Worm (Caenorhabditis elegans) whole organism, L4/young adult: ENCODE data around the gene C36A4.10.

Experiments
- W03F9.2 ChIP-seq: fragments of 150-350 bp; optimal IDR thresholded peaks from 2 replicates; lab custom pipeline; 2014; ENCODE audit warnings: missing biosample characterization, missing genetic modification characterization
- dao-5 ChIP-seq: sonication (generic microtip); optimal IDR thresholded peaks from 2 replicates; lab custom pipeline; 2016; ENCODE audit warnings: missing genotype, missing genetic modification characterization, moderate library complexity, missing compliant biosample characterization

DNA sequence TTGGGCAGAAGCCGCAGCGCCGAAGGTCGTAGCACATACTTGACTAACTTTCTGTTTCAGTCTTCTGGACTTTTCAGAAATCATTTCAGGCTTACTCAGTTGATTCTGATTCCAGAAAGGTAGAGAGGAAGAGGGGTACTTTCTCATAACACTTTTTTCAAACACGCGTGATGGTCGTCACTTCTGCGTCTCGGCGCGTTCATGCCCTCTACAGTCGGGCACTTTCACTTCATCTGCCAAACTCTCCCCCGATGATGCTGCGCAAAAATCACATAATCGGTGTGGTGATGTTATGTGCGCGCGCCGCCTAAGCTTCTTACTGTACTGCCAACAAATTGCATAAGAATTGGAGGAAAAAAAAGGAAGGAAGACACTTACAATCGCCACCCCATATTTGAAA, 23.7 kb downstream of the C36A4.10 start:
- TF ChIP-seq dao-5 (tag; lab: Kevin White, UChicago) (no peak), W03F9.2 (tag; lab: Kevin White, UChicago) (no peak)
